Worm (Caenorhabditis elegans) whole organism, late embryonic: ENCODE data around the gene alx-1.

Experiments used
- K09A11.1 ChIP-seq: sonication (generic microtip); optimal IDR thresholded peaks from 2 replicates; lab custom pipeline; 2017; ENCODE audit warnings: antibody characterized with exemption, mild to moderate bottlenecking, missing genetic modification characterization, missing compliant biosample characterization; ENCODE audit not compliant: insufficient read depth
- Y22D7AL.16 ChIP-seq: sonication (generic microtip); optimal IDR thresholded peaks from 2 replicates; lab custom pipeline; 2016; ENCODE audit warnings: missing genetic modification characterization, missing compliant biosample characterization
- ahr-1 ChIP-seq: sonication (generic microtip); optimal IDR thresholded peaks from 2 replicates; lab custom pipeline; 2016; ENCODE audit warnings: missing genetic modification characterization, missing compliant biosample characterization
- ceh-14 ChIP-seq: sonication (generic microtip); optimal IDR thresholded peaks from 2 replicates; lab custom pipeline; 2016; ENCODE audit warnings: missing genotype, missing genetic modification characterization, missing compliant biosample characterization
- ceh-18 ChIP-seq: sonication (generic microtip); optimal IDR thresholded peaks from 2 replicates; lab custom pipeline; 2016; ENCODE audit warnings: missing genetic modification characterization, missing compliant biosample characterization
- ceh-22 ChIP-seq: sonication (generic microtip); optimal IDR thresholded peaks from 2 replicates; lab custom pipeline; 2017; ENCODE audit warnings: missing biosample characterization, missing genetic modification characterization
- ceh-30 ChIP-seq: fragments of 150-350 bp; optimal IDR thresholded peaks from 2 replicates; lab custom pipeline; 2014; ENCODE audit warnings: missing biosample characterization, missing genetic modification characterization
- ceh-31 ChIP-seq: sonication (generic microtip); optimal IDR thresholded peaks from 2 replicates; lab custom pipeline; 2016; ENCODE audit warnings: missing genetic modification characterization, missing compliant biosample characterization
- ceh-45 ChIP-seq: fragments of 200-800 bp; sonication (Bioruptor generic); IDR thresholded peaks from 2 replicates; pipeline ENCODE4 v1.3.6; 2022; ENCODE audit warnings: missing genetic modification reagents, missing genetic modification characterization, missing compliant biosample characterization
- che-1 ChIP-seq: sonication (generic microtip); optimal IDR thresholded peaks from 2 replicates; lab custom pipeline; 2016; ENCODE audit warnings: mild to moderate bottlenecking, missing genetic modification characterization, missing compliant biosample characterization
- elt-2 ChIP-seq: sonication (generic microtip); optimal IDR thresholded peaks from 2 replicates; lab custom pipeline; 2016; ENCODE audit warnings: missing genetic modification reagents, missing genetic modification characterization, missing compliant biosample characterization
- fax-1 ChIP-seq: sonication (generic microtip); optimal IDR thresholded peaks from 2 replicates; lab custom pipeline; 2016; ENCODE audit warnings: missing genotype, missing genetic modification characterization, missing compliant biosample characterization
- madf-2 ChIP-seq: sonication (generic microtip); optimal IDR thresholded peaks from 2 replicates; lab custom pipeline; 2017; ENCODE audit warnings: missing genetic modification characterization, missing compliant biosample characterization
- nhr-11 ChIP-seq: fragments of 150-350 bp; optimal IDR thresholded peaks from 2 replicates; lab custom pipeline; 2014; ENCODE audit warnings: missing biosample characterization, missing genetic modification characterization
- nhr-232 ChIP-seq: sonication (generic microtip); optimal IDR thresholded peaks from 2 replicates; lab custom pipeline; 2016; ENCODE audit warnings: missing genetic modification characterization, missing compliant biosample characterization
- pax-1 ChIP-seq: fragments of 150-350 bp; optimal IDR thresholded peaks from 2 replicates; lab custom pipeline; 2014; ENCODE audit warnings: missing biosample characterization, missing genetic modification characterization
- sdc-2 ChIP-seq: sonication (generic microtip); optimal IDR thresholded peaks from 2 replicates; lab custom pipeline; 2016; ENCODE audit warnings: missing genotype, missing genetic modification characterization, missing compliant biosample characterization
- sox-2 ChIP-seq: fragments of 200-800 bp; sonication (Bioruptor generic); IDR thresholded peaks from 2 replicates; pipeline ENCODE4 v1.3.6; 2022; ENCODE audit warnings: missing genetic modification reagents, missing genetic modification characterization, missing compliant biosample characterization
- sox-4 ChIP-seq: sonication (generic microtip); optimal IDR thresholded peaks from 2 replicates; lab custom pipeline; 2017; ENCODE audit warnings: mild to moderate bottlenecking, missing genetic modification characterization, inconsistent platforms, missing compliant biosample characterization
- tbx-7 ChIP-seq: sonication (generic microtip); optimal IDR thresholded peaks from 2 replicates; lab custom pipeline; 2016; ENCODE audit warnings: missing genotype, missing genetic modification characterization, missing compliant biosample characterization
- unc-86 ChIP-seq: sonication (generic microtip); optimal IDR thresholded peaks from 2 replicates; lab custom pipeline; 2016; ENCODE audit warnings: missing genetic modification characterization, missing compliant biosample characterization
- zip-5 ChIP-seq: sonication (generic microtip); optimal IDR thresholded peaks from 2 replicates; lab custom pipeline; 2016; ENCODE audit warnings: missing genetic modification characterization, missing compliant biosample characterization

alx-1 gene

DNA sequence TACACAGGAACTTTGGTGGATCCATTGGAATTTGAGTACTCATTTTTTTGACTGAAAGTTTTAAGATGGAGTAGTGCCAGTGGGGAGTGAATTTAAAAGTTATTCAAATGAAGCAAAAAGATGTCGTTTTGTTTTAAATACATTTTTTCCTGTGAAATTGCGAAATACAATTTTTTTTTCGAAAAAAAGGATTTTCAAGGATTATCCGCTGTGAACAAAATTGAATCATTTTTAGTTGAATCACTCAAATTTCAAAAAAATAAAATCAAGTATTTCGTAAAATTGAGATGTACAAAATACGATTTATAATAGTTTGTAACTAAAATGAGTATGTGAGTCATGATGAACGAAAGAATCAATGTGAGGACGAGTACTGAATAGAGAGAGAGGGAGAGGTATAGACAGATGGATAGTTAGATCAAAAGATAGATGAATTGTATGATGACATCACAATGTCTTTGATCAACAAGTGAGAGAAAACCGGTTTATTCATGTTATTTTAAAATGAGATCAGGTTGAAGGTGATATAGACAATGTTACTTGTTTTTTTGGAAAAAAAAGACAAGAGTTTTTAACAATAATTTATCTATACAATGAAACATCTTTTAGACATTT lies 49.7 kb downstream of the alx-1 start, which contains the start of gene C05B5.8:
TSS of gene C05B5.8 (minus strand) at position 51 of the 615 bp plus-strand sequence.
- TF ChIP-seq nhr-232 (no peak), ceh-31 (tag; lab: Kevin White, UChicago) (no peak), ceh-18 (tag; lab: Kevin White, UChicago) (no peak), Y22D7AL.16 (tag; lab: Kevin White, UChicago) (no peak), elt-2 (tag; lab: Kevin White, UChicago) (no peak), zip-5 (tag; lab: Kevin White, UChicago) (no peak)
- TF ChIP-seq, all 69 proteins: peak for 0

- TF ChIP-seq nhr-11 (tag; lab: Kevin White, UChicago) (no peak), sox-4 (tag; lab: Kevin White, UChicago) (no peak)
These were observed 53.0 kb downstream of the alx-1 start, which contains the start of gene fbxa-155 for ce11 chrIII:10010117-10010516. TSS of gene fbxa-155 (minus strand) at chrIII:10010217.

DNA sequence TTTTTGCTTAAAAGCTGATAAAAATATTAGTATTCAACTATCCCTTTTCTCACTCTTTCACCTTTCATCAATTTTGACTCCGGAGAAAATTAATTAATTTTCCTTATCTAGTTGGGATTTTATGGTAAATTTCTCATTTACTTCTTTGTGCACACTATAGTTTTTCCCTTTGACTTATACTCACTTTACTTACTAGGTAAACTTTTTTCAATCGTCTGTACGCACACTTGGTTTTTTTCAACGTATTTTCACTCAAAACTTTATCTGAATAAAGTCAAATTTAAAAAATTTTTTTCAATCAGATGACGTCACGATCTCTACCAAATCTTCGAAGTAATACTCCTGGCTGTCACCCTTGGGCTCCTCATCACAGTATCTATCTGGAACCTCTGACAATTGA lies 55.0 kb downstream of the alx-1 start, which contains the start of gene C05B5.16:
TSS of gene C05B5.16 (plus strand) at position 301 of the 400 bp plus-strand sequence.
- no peak for TF ChIP-seq che-1 (tag; lab: Kevin White, UChicago)
- TF ChIP-seq ceh-45 (GFP tag; lab: Robert Waterston, UW) = no peak
- TF ChIP-seq K09A11.1 (tag; lab: Kevin White, UChicago) = no peak
- TF ChIP-seq madf-2 = no peak
- TF ChIP-seq ceh-30 (tag; lab: Kevin White, UChicago) = no peak
- TF ChIP-seq fax-1 (tag; lab: Kevin White, UChicago) = no peak
- TF ChIP-seq ahr-1 (tag; lab: Kevin White, UChicago) = no peak
- no peak for TF ChIP-seq sdc-2 (tag; lab: Kevin White, UChicago)
- TF ChIP-seq unc-86 (tag; lab: Kevin White, UChicago) = no peak
- no peak for TF ChIP-seq tbx-7
- TF ChIP-seq sox-2 (GFP tag; lab: Robert Waterston, UW) = no peak
- TF ChIP-seq pax-1 (tag; lab: Kevin White, UChicago) = no peak
- no peak for TF ChIP-seq ceh-14 (tag; lab: Kevin White, UChicago)
- TF ChIP-seq ceh-22 = no peak
